Fruit fly (Drosophila melanogaster) whole organism, adult: ENCODE results near the gene CG10252.

Source experiments
- CG11617 ChIP-seq: fragments of 200-800 bp; sonication (Bioruptor generic); optimal IDR thresholded peaks from 2 replicates; lab custom pipeline; 2017; ENCODE audit warnings: mild to moderate bottlenecking, missing biosample characterization, missing genetic modification reagents, missing genetic modification characterization
- CG12768 ChIP-seq: fragments of 200-800 bp; sonication (Bioruptor generic); optimal IDR thresholded peaks from 2 replicates; lab custom pipeline; 2017; ENCODE audit warnings: missing biosample characterization, missing genetic modification characterization, mild to moderate bottlenecking, moderate library complexity, missing genetic modification reagents
- CG14711 ChIP-seq: fragments of 200-800 bp; sonication (Bioruptor generic); optimal IDR thresholded peaks from 2 replicates; lab custom pipeline; 2018; ENCODE audit warnings: missing biosample characterization, mild to moderate bottlenecking, missing genetic modification characterization, moderate library complexity
- CG1620 ChIP-seq: fragments of 200-800 bp; sonication (Bioruptor generic); optimal IDR thresholded peaks from 2 replicates; lab custom pipeline; 2016; ENCODE audit warnings: missing biosample characterization, missing genetic modification characterization
- CG33017 ChIP-seq: fragments of 200-800 bp; sonication (Bioruptor generic); optimal IDR thresholded peaks from 2 replicates; lab custom pipeline; 2018; ENCODE audit warnings: missing biosample characterization, mild to moderate bottlenecking, missing genetic modification characterization, moderate library complexity
- CG5204 ChIP-seq: fragments of 200-800 bp; sonication (Bioruptor generic); optimal IDR thresholded peaks from 2 replicates; lab custom pipeline; 2016; ENCODE audit warnings: missing biosample characterization, missing genetic modification characterization
- CG7045 ChIP-seq: fragments of 200-800 bp; sonication (Bioruptor generic); optimal IDR thresholded peaks from 2 replicates; lab custom pipeline; 2017; ENCODE audit warnings: missing biosample characterization, mild to moderate bottlenecking, missing genetic modification characterization
- Clk ChIP-seq: fragments of 200-800 bp; sonication (Bioruptor generic); optimal IDR thresholded peaks from 2 replicates; lab custom pipeline; 2017; ENCODE audit warnings: missing biosample characterization, missing genetic modification characterization
- Crg-1 ChIP-seq: fragments of 200-800 bp; sonication (Bioruptor generic); optimal IDR thresholded peaks from 2 replicates; lab custom pipeline; 2016; ENCODE audit warnings: missing biosample characterization, missing genetic modification characterization
- Hr96 ChIP-seq: fragments of 200-800 bp; sonication (Bioruptor generic); optimal IDR thresholded peaks from 2 replicates; lab custom pipeline; 2016; ENCODE audit warnings: missing biosample characterization, missing genetic modification characterization
- Mnt ChIP-seq: fragments of 200-800 bp; sonication (Bioruptor generic); optimal IDR thresholded peaks from 2 replicates; lab custom pipeline; 2016; ENCODE audit warnings: missing biosample characterization, mild to moderate bottlenecking, missing genetic modification characterization
- bab1 ChIP-seq: fragments of 200-800 bp; sonication (Bioruptor generic); optimal IDR thresholded peaks from 3 replicates; lab custom pipeline; 2019; ENCODE audit warnings: missing biosample characterization, mild to moderate bottlenecking, missing genetic modification characterization, moderate library complexity
- cic ChIP-seq: fragments of 200-800 bp; sonication (Bioruptor generic); optimal IDR thresholded peaks from 2 replicates; lab custom pipeline; 2017; ENCODE audit warnings: missing biosample characterization, mild to moderate bottlenecking, missing genetic modification characterization, moderate library complexity
- cnc ChIP-seq, 2 experiments: fragments of >200 bp; optimal IDR thresholded peaks; 2 replicates each; lab custom pipeline; 2017
- kay ChIP-seq: fragments of 200-800 bp; sonication (Bioruptor generic); peaks from one replicate; lab custom pipeline; 2016; ENCODE audit warnings: missing biosample characterization, missing genetic modification characterization, borderline replicate concordance
- ovo ChIP-seq: fragments of 200-800 bp; sonication (Bioruptor generic); optimal IDR thresholded peaks from 2 replicates; lab custom pipeline; 2016; ENCODE audit warnings: missing biosample characterization, missing genetic modification characterization
- pad ChIP-seq: fragments of 200-800 bp; sonication (Bioruptor generic); optimal IDR thresholded peaks from 3 replicates; lab custom pipeline; 2017; ENCODE audit warnings: missing biosample characterization, missing genetic modification characterization, mild to moderate bottlenecking, moderate library complexity, missing genetic modification reagents
- tj ChIP-seq: fragments of 200-800 bp; sonication (Bioruptor generic); optimal IDR thresholded peaks from 3 replicates; lab custom pipeline; 2017; ENCODE audit warnings: missing biosample characterization, mild to moderate bottlenecking, missing genetic modification characterization, moderate library complexity

The CG10252 gene

dm6 chr3R:23667451-23667850 lies 28.6 kb downstream of the CG10252 start:
- TF ChIP-seq CG12768 (GFP tag; lab: Kevin White, UChicago) (peak; percentile 39), CG7045 (GFP tag; lab: Kevin White, UChicago) (peak; percentile 42), CG5204 (peak; percentile 19), pad (GFP tag; lab: Kevin White, UChicago) (no peak)

- no peak for TF ChIP-seq Crg-1 (GFP tag; lab: Kevin White, UChicago)
- no peak for TF ChIP-seq CG5204
- TF ChIP-seq cnc (optimal IDR thresholded peaks at IDR 0.05; lab: Kevin White, UChicago): no peak
- no peak for TF ChIP-seq CG11617 (GFP tag; lab: Kevin White, UChicago)
- TF ChIP-seq Clk (GFP tag; lab: Kevin White, UChicago): no peak
- TF ChIP-seq Hr96: no peak
Measured at dm6 chr3R:23666672-23667211, 29.3 kb downstream of the CG10252 start.

- TF ChIP-seq CG33017 (tag; lab: Kevin White, UChicago): no peak
- peak; percentile 20 for TF ChIP-seq tj (GFP tag; lab: Kevin White, UChicago)
- TF ChIP-seq kay (GFP tag; lab: Kevin White, UChicago): peak; percentile 77
Measured at dm6 chr3R:23664437-23664836, 31.6 kb downstream of the CG10252 start.

DNA sequence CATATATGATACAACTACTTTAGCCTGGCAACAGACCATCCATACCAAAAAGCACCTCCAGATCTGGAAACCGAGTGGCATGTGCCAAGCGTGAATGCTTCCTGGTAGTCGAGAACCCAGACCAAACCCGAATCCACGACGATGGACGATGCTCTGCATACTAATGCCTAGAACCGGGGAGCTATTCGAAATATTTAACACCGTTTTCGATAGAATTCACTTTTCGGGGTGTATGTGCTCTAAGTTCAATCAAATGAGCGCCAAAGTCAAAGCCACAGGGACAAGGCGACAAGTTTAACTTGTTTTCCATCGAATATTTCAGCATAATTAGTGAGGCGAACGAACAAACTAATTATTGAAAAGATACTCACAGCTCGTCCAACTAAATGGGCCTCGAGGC lies 33.3 kb downstream of the CG10252 start:
- TF ChIP-seq Mnt (GFP tag; lab: Kevin White, UChicago) (no peak), cnc (optimal IDR thresholded peaks at IDR 0.05; lab: Kevin White, UChicago) (no peak), bab1 (GFP tag; lab: Kevin White, UChicago) (no peak), kay (GFP tag; lab: Kevin White, UChicago) (no peak), CG7045 (GFP tag; lab: Kevin White, UChicago) (no peak)

- TF ChIP-seq CG33017 (tag; lab: Kevin White, UChicago): no peak
- TF ChIP-seq CG7045 (GFP tag; lab: Kevin White, UChicago): no peak
- TF ChIP-seq tj (GFP tag; lab: Kevin White, UChicago): no peak
- TF ChIP-seq Clk (GFP tag; lab: Kevin White, UChicago): no peak
- TF ChIP-seq Hr96: no peak
Measured at dm6 chr3R:23659598-23659997, 36.4 kb downstream of the CG10252 start.

- TF ChIP-seq CG5204 (no peak), tj (GFP tag; lab: Kevin White, UChicago) (peak; percentile 97)
Measured at dm6 chr3R:23658948-23659347, 37.1 kb downstream of the CG10252 start.

DNA sequence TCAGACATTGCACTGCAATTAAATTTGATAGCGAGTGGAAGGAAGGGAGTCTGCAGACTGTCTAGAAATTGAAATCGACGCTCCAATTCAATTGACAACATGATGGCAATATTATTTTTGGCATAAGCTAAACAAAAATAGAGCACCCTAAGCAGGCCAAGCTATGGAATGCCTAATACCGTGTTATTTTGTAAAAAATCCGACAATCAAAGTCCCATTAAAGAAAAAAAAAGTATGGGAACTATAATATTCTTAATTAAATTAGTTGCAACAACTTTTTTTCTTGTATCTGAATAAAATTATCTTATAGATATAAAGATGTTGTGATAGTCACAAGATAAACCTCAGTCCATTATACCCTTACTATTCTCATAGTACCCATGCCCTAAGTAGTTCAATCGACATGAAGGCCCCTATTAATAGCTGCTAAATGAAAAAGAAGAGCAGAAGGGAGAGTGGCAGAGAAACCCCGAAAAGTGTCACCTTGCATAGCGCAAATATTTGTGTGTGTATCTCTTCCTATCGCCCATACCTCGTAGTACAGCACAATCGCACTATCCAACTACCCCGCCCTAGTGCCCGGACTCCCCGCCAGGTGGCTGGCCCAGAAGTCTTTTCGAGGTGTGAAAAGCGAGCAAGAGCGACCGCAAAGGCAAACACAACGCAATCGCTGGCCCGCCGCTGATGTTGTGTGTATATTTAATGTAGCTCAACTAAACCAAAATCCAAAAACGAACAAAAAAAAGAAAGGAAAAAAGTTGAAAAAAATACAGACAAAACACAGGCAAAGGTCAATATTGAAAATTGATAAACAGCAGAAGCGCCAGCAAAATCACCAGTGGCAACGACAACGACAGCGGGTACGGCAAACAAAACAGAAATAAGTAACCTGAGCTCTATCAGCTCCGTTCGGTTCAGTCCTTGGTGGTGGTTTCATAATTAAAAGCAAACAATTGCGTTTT lies 38.4 kb downstream of the CG10252 start:
- peak; percentile 24 for TF ChIP-seq pad (GFP tag; lab: Kevin White, UChicago)
- TF ChIP-seq CG5204: no peak
- TF ChIP-seq Crg-1 (GFP tag; lab: Kevin White, UChicago): peak; percentile 43
- no peak for TF ChIP-seq Hr96
- no peak for TF ChIP-seq ovo (GFP tag; lab: Kevin White, UChicago)
- TF ChIP-seq cnc (optimal IDR thresholded peaks at IDR 0.05; lab: Kevin White, UChicago): no peak
- TF ChIP-seq tj (GFP tag; lab: Kevin White, UChicago): peak; percentile 35
- TF ChIP-seq Mnt (GFP tag; lab: Kevin White, UChicago): no peak
- no peak for TF ChIP-seq CG33017 (tag; lab: Kevin White, UChicago)
- no peak for TF ChIP-seq CG14711 (tag; lab: Kevin White, UChicago)
- TF ChIP-seq kay (GFP tag; lab: Kevin White, UChicago): peak; percentile 73
- TF ChIP-seq cic (GFP tag; lab: Kevin White, UChicago): peak; percentile 17

- TF ChIP-seq CG11617 (GFP tag; lab: Kevin White, UChicago) (no peak), CG33017 (tag; lab: Kevin White, UChicago) (no peak), pad (GFP tag; lab: Kevin White, UChicago) (no peak), Crg-1 (GFP tag; lab: Kevin White, UChicago) (no peak), Hr96 (no peak), tj (GFP tag; lab: Kevin White, UChicago) (peak; percentile 94), kay (GFP tag; lab: Kevin White, UChicago) (peak; percentile 50), CG14711 (tag; lab: Kevin White, UChicago) (no peak), cnc (optimal IDR thresholded peaks at IDR 0.05; lab: Kevin White, UChicago) (no peak), CG1620 (GFP tag; lab: Kevin White, UChicago) (no peak), CG7045 (GFP tag; lab: Kevin White, UChicago) (no peak)
Measured at dm6 chr3R:23655501-23655900, 40.5 kb downstream of the CG10252 start.
